Worm (Caenorhabditis elegans) whole organism, L1 larva: ENCODE results near the gene ostf-4.

Experiments
- C04F5.9 ChIP-seq: sonication (generic microtip); optimal IDR thresholded peaks from 2 replicates; lab custom pipeline; 2016; ENCODE audit warnings: missing genetic modification characterization, missing compliant biosample characterization
- Y116A8C.19 ChIP-seq: sonication (generic microtip); optimal IDR thresholded peaks from 2 replicates; lab custom pipeline; 2016; ENCODE audit warnings: missing compliant biosample characterization, missing genetic modification characterization, borderline replicate concordance
- aha-1 ChIP-seq: fragments of 150-350 bp; optimal IDR thresholded peaks from 2 replicates; lab custom pipeline; 2014; ENCODE audit warnings: missing biosample characterization, missing genetic modification characterization
- ceh-63 ChIP-seq: fragments of 200-800 bp; sonication (Bioruptor generic); optimal IDR thresholded peaks from 2 replicates; lab custom pipeline; 2018; ENCODE audit warnings: mild to moderate bottlenecking, missing genetic modification characterization, missing compliant biosample characterization
- ceh-82 ChIP-seq, 3 experiments: fragments of 150-350 bp in 1 of 3; sonication (generic microtip) in 2 of 3; optimal IDR thresholded peaks; 2 replicates each; lab custom pipeline; 2014 to 2017; ENCODE audit warnings: missing biosample characterization in 3 of 3, missing genetic modification characterization in 3 of 3
- ceh-88 ChIP-seq: fragments of 200-800 bp; sonication (Bioruptor generic); IDR thresholded peaks from 2 replicates; pipeline ENCODE4 v1.3.6; 2022; ENCODE audit warnings: missing genetic modification characterization, missing compliant biosample characterization
- ces-1 ChIP-seq: fragments of 150-350 bp; optimal IDR thresholded peaks from 2 replicates; lab custom pipeline; 2014; ENCODE audit warnings: missing biosample characterization, missing genetic modification reagents, missing genetic modification characterization
- dpl-1 ChIP-seq, 3 experiments: fragments of 150-350 bp in 2 of 3; sonication (generic microtip) in 1 of 3; optimal IDR thresholded peaks; 2 replicates each; lab custom pipeline; 2014 to 2017; ENCODE audit warnings: missing biosample characterization in 3 of 3, missing genetic modification characterization in 3 of 3, missing genetic modification reagents in 3 of 3
- efl-1 ChIP-seq, 4 experiments: fragments of 150-350 bp; optimal IDR thresholded peaks in 3 of 4; peaks in 1 of 4; 1 replicate in 1 of 4; 2 replicates in 3 of 4; lab custom pipeline; 2014; ENCODE audit warnings: missing biosample characterization in 2 of 4, missing genetic modification characterization in 2 of 4, missing genetic modification reagents in 2 of 4
- egl-13 ChIP-seq: sonication (generic microtip); optimal IDR thresholded peaks from 2 replicates; lab custom pipeline; 2016; ENCODE audit warnings: missing genotype, missing genetic modification reagents, missing genetic modification characterization, missing compliant biosample characterization
- egl-27 ChIP-seq, 2 experiments: fragments of 150-350 bp in 1 of 2; sonication (generic microtip); optimal IDR thresholded peaks; 3 replicates each; lab custom pipeline; 2017 to 2018; ENCODE audit warnings: missing biosample characterization in 2 of 2, missing genetic modification characterization in 2 of 2, missing genetic modification reagents in 2 of 2
- ets-5 ChIP-seq: fragments of 200-800 bp; sonication (Bioruptor generic); IDR thresholded peaks from 2 replicates; pipeline ENCODE4 v1.3.6; 2022; ENCODE audit warnings: missing genetic modification characterization, missing compliant biosample characterization
- fkh-4 ChIP-seq: sonication (generic microtip); optimal IDR thresholded peaks from 2 replicates; lab custom pipeline; 2016; ENCODE audit warnings: missing compliant biosample characterization, missing genetic modification characterization, borderline replicate concordance
- lin-14 ChIP-seq: fragments of 200-800 bp; sonication (Bioruptor generic); optimal IDR thresholded peaks from 2 replicates; lab custom pipeline; 2018; ENCODE audit warnings: mild to moderate bottlenecking, missing genetic modification characterization, moderate library complexity, missing compliant biosample characterization
- lin-15B ChIP-seq: fragments of 150-350 bp; sonication (generic microtip); optimal IDR thresholded peaks from 3 replicates; lab custom pipeline; 2014; ENCODE audit warnings: missing biosample characterization, missing genetic modification characterization
- lsy-2 ChIP-seq, 2 experiments: fragments of 150-350 bp; optimal IDR thresholded peaks; 2 replicates each; lab custom pipeline; 2014; ENCODE audit warnings: missing biosample characterization in 2 of 2, missing genetic modification characterization in 2 of 2
- mdl-1 ChIP-seq, 2 experiments: fragments of 150-350 bp; optimal IDR thresholded peaks; 2 replicates each; lab custom pipeline; 2014 to 2017; ENCODE audit warnings: missing biosample characterization in 2 of 2, missing genetic modification characterization in 2 of 2, inconsistent platforms in 1 of 2
- mep-1 ChIP-seq: fragments of 150-350 bp; optimal IDR thresholded peaks from 2 replicates; lab custom pipeline; 2014; ENCODE audit warnings: missing biosample characterization, missing genetic modification characterization
- nhr-19 ChIP-seq: fragments of 200-800 bp; sonication (Bioruptor generic); conservative IDR thresholded peaks from 2 replicates; pipeline ENCODE4 v1.3.6; 2022; ENCODE audit warnings: missing genetic modification characterization, missing compliant biosample characterization
- nhr-237 ChIP-seq: fragments of 150-350 bp; optimal IDR thresholded peaks from 2 replicates; lab custom pipeline; 2014; ENCODE audit warnings: missing biosample characterization, missing genetic modification characterization
- nhr-28 ChIP-seq: fragments of 150-350 bp; optimal IDR thresholded peaks from 2 replicates; lab custom pipeline; 2014; ENCODE audit warnings: missing biosample characterization, missing genetic modification characterization
- nhr-47 ChIP-seq: sonication (generic microtip); optimal IDR thresholded peaks from 2 replicates; lab custom pipeline; 2016; ENCODE audit warnings: mild to moderate bottlenecking, missing genetic modification characterization, moderate library complexity, missing compliant biosample characterization
- nhr-71 ChIP-seq: sonication (generic microtip); optimal IDR thresholded peaks from 2 replicates; lab custom pipeline; 2016; ENCODE audit warnings: mild to moderate bottlenecking, missing genetic modification characterization, moderate library complexity, missing compliant biosample characterization
- nhr-76 ChIP-seq: sonication (generic microtip); optimal IDR thresholded peaks from 2 replicates; lab custom pipeline; 2017; ENCODE audit warnings: missing biosample characterization, missing genetic modification characterization
- nhr-84 ChIP-seq: sonication (generic microtip); optimal IDR thresholded peaks from 2 replicates; lab custom pipeline; 2017; ENCODE audit warnings: missing biosample characterization, missing genetic modification characterization
- pag-3 ChIP-seq: sonication (generic microtip); optimal IDR thresholded peaks from 2 replicates; lab custom pipeline; 2017; ENCODE audit warnings: missing genetic modification characterization, mild to moderate bottlenecking, missing compliant biosample characterization, antibody characterized with exemption, borderline replicate concordance; ENCODE audit not compliant: insufficient read depth
- pqm-1 ChIP-seq: sonication (generic microtip); optimal IDR thresholded peaks from 3 replicates; lab custom pipeline; 2017; ENCODE audit warnings: missing biosample characterization, missing genetic modification characterization
- sptf-1 ChIP-seq: fragments of 150-350 bp; optimal IDR thresholded peaks from 2 replicates; lab custom pipeline; 2014; ENCODE audit warnings: missing biosample characterization, missing genetic modification characterization
- swsn-7 ChIP-seq: sonication (generic microtip); optimal IDR thresholded peaks from 2 replicates; lab custom pipeline; 2016; ENCODE audit warnings: missing genetic modification characterization, missing compliant biosample characterization
- tbx-2 ChIP-seq: sonication (generic microtip); optimal IDR thresholded peaks from 2 replicates; lab custom pipeline; 2016; ENCODE audit warnings: missing genetic modification characterization, missing compliant biosample characterization
- tlp-1 ChIP-seq: fragments of 150-350 bp; optimal IDR thresholded peaks from 2 replicates; lab custom pipeline; 2014; ENCODE audit warnings: missing biosample characterization, missing genetic modification characterization
- unc-86 ChIP-seq: sonication (generic microtip); optimal IDR thresholded peaks from 2 replicates; lab custom pipeline; 2016; ENCODE audit warnings: missing genetic modification characterization, missing compliant biosample characterization
- xbp-1 ChIP-seq: sonication (generic microtip); optimal IDR thresholded peaks from 2 replicates; lab custom pipeline; 2016; ENCODE audit warnings: missing genetic modification characterization, missing compliant biosample characterization
- zip-4 ChIP-seq: fragments of 200-800 bp; sonication (Bioruptor generic); optimal IDR thresholded peaks from 2 replicates; lab custom pipeline; 2018; ENCODE audit warnings: mild to moderate bottlenecking, missing genetic modification characterization, moderate library complexity, missing compliant biosample characterization

The ostf-4 gene

ce11 chrIII:10337508-10338166, 19.3 kb upstream of the ostf-4 start, which contains the start of gene ttr-15 (continued):
- TF ChIP-seq C04F5.9 (tag; lab: Kevin White, UChicago) (no peak), lin-15B (no peak), aha-1 (tag; lab: Kevin White, UChicago) (no peak), ceh-88 (GFP tag; lab: Robert Waterston, UW) (no peak), tbx-2 (tag; lab: Kevin White, UChicago) (no peak), mdl-1 (tag; optimal IDR thresholded peaks at IDR 0.05; lab: Kevin White, UChicago) (no peak), unc-86 (tag; lab: Kevin White, UChicago) (no peak), sptf-1 (tag; lab: Kevin White, UChicago) (no peak), nhr-71 (tag; lab: Kevin White, UChicago) (peak; percentile 60), tlp-1 (tag; lab: Kevin White, UChicago) (no peak), nhr-84 (no peak)

- no peak for TF ChIP-seq ets-5
- no peak for TF ChIP-seq nhr-47 (tag; lab: Kevin White, UChicago)
- no peak for TF ChIP-seq fkh-4 (tag; lab: Kevin White, UChicago)
- no peak for TF ChIP-seq pqm-1 (tag; lab: Kevin White, UChicago)
- no peak for TF ChIP-seq ceh-82 (tag; optimal IDR thresholded peaks at IDR 0.05; lab: Kevin White, UChicago)
- no peak for TF ChIP-seq nhr-84
- no peak for TF ChIP-seq lin-15B
- no peak for TF ChIP-seq tbx-2 (tag; lab: Kevin White, UChicago)
- no peak for TF ChIP-seq nhr-28 (tag; lab: Kevin White, UChicago)
- TF ChIP-seq swsn-7 (tag; lab: Kevin White, UChicago) = no peak
- TF ChIP-seq C04F5.9 (tag; lab: Kevin White, UChicago) = no peak
- TF ChIP-seq xbp-1 = no peak
- TF ChIP-seq zip-4 (GFP tag; lab: Kevin White, UChicago) = no peak
- no peak for TF ChIP-seq nhr-71 (tag; lab: Kevin White, UChicago)
- TF ChIP-seq egl-13 (tag; lab: Kevin White, UChicago) = no peak
- no peak for TF ChIP-seq ces-1 (GFP tag; lab: Kevin White, UChicago)
Measured at ce11 chrIII:10336109-10336508, 17.8 kb upstream of the ostf-4 start.

- TF ChIP-seq mep-1 (tag; lab: Kevin White, UChicago) (no peak), nhr-47 (tag; lab: Kevin White, UChicago) (no peak), nhr-237 (no peak), nhr-71 (tag; lab: Kevin White, UChicago) (no peak), C04F5.9 (tag; lab: Kevin White, UChicago) (no peak), nhr-19 (GFP tag; lab: Robert Waterston, UW) (no peak), egl-27 (tag; optimal IDR thresholded peaks at IDR 0.05; lab: Kevin White, UChicago) (no peak), ceh-63 (GFP tag; lab: Kevin White, UChicago) (no peak), pqm-1 (tag; lab: Kevin White, UChicago) (no peak), Y116A8C.19 (tag; lab: Kevin White, UChicago) (no peak), pag-3 (tag; lab: Kevin White, UChicago) (no peak), lin-14 (GFP tag; lab: Kevin White, UChicago) (no peak), dpl-1 (GFP tag; optimal IDR thresholded peaks at IDR 0.05; lab: Kevin White, UChicago) (no peak), efl-1 (optimal IDR thresholded peaks at IDR 0.05; lab: Kevin White, UChicago) (no peak), efl-1 (GFP tag; optimal IDR thresholded peaks at IDR 0.05 in 1 of 2; lab: Kevin White, UChicago) (no peak), tbx-2 (tag; lab: Kevin White, UChicago) (no peak), lsy-2 (tag; optimal IDR thresholded peaks at IDR 0.05; lab: Kevin White, UChicago) (no peak), nhr-76 (tag; lab: Kevin White, UChicago) (no peak)
Measured at ce11 chrIII:10335086-10335485, 16.7 kb upstream of the ostf-4 start, which contains the start of gene ced-9. TSS of gene ced-9 (plus strand) at chrIII:10335172.
